Worm (Caenorhabditis elegans) whole organism, L2 larva: ENCODE measurements around the gene sma-1.

Source experiments
- ceh-16 ChIP-seq: fragments of 150-350 bp; optimal IDR thresholded peaks from 2 replicates; lab custom pipeline; 2014; ENCODE audit warnings: missing biosample characterization, missing genetic modification characterization
- ceh-82 ChIP-seq: fragments of 150-350 bp; optimal IDR thresholded peaks from 2 replicates; lab custom pipeline; 2014; ENCODE audit warnings: missing biosample characterization, missing genetic modification characterization
- lin-39 ChIP-seq: fragments of 150-350 bp; optimal IDR thresholded peaks from 2 replicates; lab custom pipeline; 2014; ENCODE audit warnings: missing biosample characterization, missing genetic modification reagents, missing genetic modification characterization
- nhr-25 ChIP-seq: fragments of 150-350 bp; sonication (generic microtip); optimal IDR thresholded peaks from 3 replicates; lab custom pipeline; 2014; ENCODE audit warnings: missing biosample characterization, missing genetic modification characterization
- nhr-77 ChIP-seq: fragments of 150-350 bp; optimal IDR thresholded peaks from 2 replicates; lab custom pipeline; 2014; ENCODE audit warnings: missing biosample characterization, missing genetic modification characterization
- sem-4 ChIP-seq: fragments of 150-350 bp; optimal IDR thresholded peaks from 2 replicates; lab custom pipeline; 2014; ENCODE audit warnings: missing biosample characterization, missing genetic modification reagents, missing genetic modification characterization
- unc-62 ChIP-seq: fragments of 150-350 bp; optimal IDR thresholded peaks from 2 replicates; lab custom pipeline; 2014; ENCODE audit warnings: missing biosample characterization, missing genetic modification reagents, missing genetic modification characterization

- TF ChIP-seq nhr-25 (tag; lab: Kevin White, UChicago) = no peak
- TF ChIP-seq ceh-82 (tag; lab: Kevin White, UChicago) = no peak
- no peak for TF ChIP-seq lin-39 (tag; lab: Kevin White, UChicago)
- TF ChIP-seq ceh-16 (tag; lab: Kevin White, UChicago) = no peak
- TF ChIP-seq unc-62 (GFP tag; lab: Kevin White, UChicago) = no peak
- no peak for TF ChIP-seq sem-4 (tag; lab: Kevin White, UChicago)
- TF ChIP-seq nhr-77 (tag; lab: Kevin White, UChicago) = no peak
These were observed 2.0 kb downstream of the sma-1 start for ce11 chrV:11901260-11901659.
